Fruit fly (Drosophila melanogaster): ENCODE results near the gene CG43725.
A peak's percentile ranks its signal among the peaks of the same experiment; 100 is the strongest.

Gene CG43725

DNA sequence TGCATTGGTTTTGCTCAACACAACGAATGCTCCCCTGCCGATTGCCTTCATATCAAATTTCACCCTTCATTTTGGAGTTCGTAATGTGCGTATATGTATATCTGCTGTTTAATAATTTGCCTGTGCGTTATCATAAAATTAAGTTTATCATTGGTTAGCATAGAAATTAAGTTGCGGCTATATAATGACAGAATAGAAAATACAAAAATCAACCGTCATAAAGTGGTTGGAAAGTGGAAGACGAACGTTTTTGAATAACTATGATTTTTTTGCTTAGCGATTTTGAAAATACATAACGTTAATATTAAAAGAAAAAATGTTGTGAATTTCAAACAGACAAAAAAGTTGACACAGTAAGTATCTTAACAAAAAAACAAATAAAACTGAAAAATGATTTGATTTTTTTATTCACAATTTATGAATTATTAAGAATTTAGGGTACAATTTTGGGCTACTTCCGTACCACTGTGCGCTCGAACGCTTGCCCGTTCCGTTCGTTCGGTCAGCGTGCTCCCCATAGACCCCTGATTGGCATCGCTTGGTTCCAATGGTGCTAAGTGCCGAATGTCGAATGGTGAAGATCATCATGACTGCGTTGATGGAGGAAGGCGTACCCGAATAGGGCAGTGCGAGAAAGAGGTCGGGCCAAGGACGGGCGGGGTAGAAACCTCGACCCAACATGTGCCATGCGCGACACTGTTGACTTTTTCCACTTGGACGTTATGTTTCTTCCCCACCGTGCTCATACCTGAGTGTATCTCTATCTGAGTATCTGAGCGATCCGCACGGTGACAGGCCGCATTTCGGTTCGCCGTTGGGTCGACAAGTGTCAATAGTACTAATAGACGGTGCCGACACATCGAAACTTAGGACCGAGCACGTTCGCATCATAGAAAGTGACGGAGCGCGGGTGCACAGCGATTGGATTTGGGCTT lies 37.5 kb upstream of the CG43725 start (continued):
- TF ChIP-seq gfzf (GFP tag; optimal IDR thresholded peaks at IDR 0.05) = no peak
- no peak for TF ChIP-seq CG11398 (GFP tag; optimal IDR thresholded peaks at IDR 0.05)
- TF ChIP-seq p53 (GFP tag; optimal IDR thresholded peaks at IDR 0.05) = no peak
- TF ChIP-seq fd102C (GFP tag; optimal IDR thresholded peaks at IDR 0.05) = no peak
- TF ChIP-seq Lim3 (GFP tag; IDR thresholded peaks at IDR 0.05) = no peak
- no peak for TF ChIP-seq CG4854 (GFP tag; optimal IDR thresholded peaks at IDR 0.05)
- peak; percentile 17 for TF ChIP-seq ftz-f1 (GFP tag; optimal IDR thresholded peaks at IDR 0.05)
- TF ChIP-seq jigr1 (GFP tag; IDR thresholded peaks at IDR 0.05) = no peak
- peak; percentile 28 for TF ChIP-seq CG15601 (tag; optimal IDR thresholded peaks at IDR 0.05)
- TF ChIP-seq gro (GFP tag; optimal IDR thresholded peaks at IDR 0.05) = no peak
- peak; percentile 84 for TF ChIP-seq CG5180 (GFP tag; optimal IDR thresholded peaks at IDR 0.05)
- no peak for TF ChIP-seq psq (GFP tag; optimal IDR thresholded peaks at IDR 0.05)
- TF ChIP-seq sqz (GFP tag; optimal IDR thresholded peaks at IDR 0.05) = no peak
- TF ChIP-seq Blimp-1 (GFP tag; optimal IDR thresholded peaks at IDR 0.05) = peak; percentile 41
- TF ChIP-seq CG2712 (tag; optimal IDR thresholded peaks at IDR 0.05) = peak; percentile 67
- TF ChIP-seq oc (tag; optimal IDR thresholded peaks at IDR 0.05) = no peak
- TF ChIP-seq cato (GFP tag; optimal IDR thresholded peaks at IDR 0.05; ENCODE audit: borderline replicate concordance) = peak; percentile 26
- TF ChIP-seq MBD-R2 (GFP tag; IDR thresholded peaks at IDR 0.05) = no peak
- peak; percentile 52 for TF ChIP-seq Chrac-16 (GFP tag; optimal IDR thresholded peaks at IDR 0.05)
- peak; percentile 17 for TF ChIP-seq CG17359 (tag; optimal IDR thresholded peaks at IDR 0.05)
- TF ChIP-seq Ets65A (GFP tag) = peak; percentile 67
- no peak for TF ChIP-seq CG4328 (GFP tag; optimal IDR thresholded peaks at IDR 0.05)
- no peak for TF ChIP-seq CG5953 (GFP tag; IDR thresholded peaks at IDR 0.05)
- peak; percentile 24 for TF ChIP-seq Usf (GFP tag; optimal IDR thresholded peaks at IDR 0.05)
- no peak for TF ChIP-seq ERR (GFP tag; optimal IDR thresholded peaks at IDR 0.05)
- peak; percentile 73 for TF ChIP-seq row (GFP tag; IDR thresholded peaks at IDR 0.05)
- TF ChIP-seq pros (GFP tag; optimal IDR thresholded peaks at IDR 0.05) = no peak
- TF ChIP-seq Dp (GFP tag; optimal IDR thresholded peaks at IDR 0.05) = no peak
- TF ChIP-seq vfl (GFP tag; optimal IDR thresholded peaks at IDR 0.05) = peak; percentile 11
- no peak for TF ChIP-seq CG31365 (tag; optimal IDR thresholded peaks at IDR 0.05)
- peak; percentile 46; the same call in 1 of the 2 replicates for TF ChIP-seq esg (GFP tag; conservative IDR thresholded peaks at IDR 0.05)
- 0 out of 3 replicates have a peak, but pooled peaks have one; percentile 45 for TF ChIP-seq ci (GFP tag; IDR thresholded peaks at IDR 0.05)
- TF ChIP-seq gem (tag; optimal IDR thresholded peaks at IDR 0.05) = peak; percentile 87
- no peak for TF ChIP-seq CG12744 (GFP tag; optimal IDR thresholded peaks at IDR 0.05)
- peak; percentile 38 for TF ChIP-seq CG13123 (GFP tag; optimal IDR thresholded peaks at IDR 0.05)
- no peak for TF ChIP-seq CG14860 (GFP tag; IDR thresholded peaks at IDR 0.05; ENCODE audit: partially characterized antibody)
- TF ChIP-seq cg (GFP tag; optimal IDR thresholded peaks at IDR 0.05) = no peak
- no peak for TF ChIP-seq dimm (GFP tag; IDR thresholded peaks at IDR 0.05)
- no peak for TF ChIP-seq Ets97D (GFP tag; optimal IDR thresholded peaks at IDR 0.05)
- TF ChIP-seq CG17568 (GFP tag; optimal IDR thresholded peaks at IDR 0.05) = peak; percentile 9
- peak; percentile 69 for TF ChIP-seq grau (tag; optimal IDR thresholded peaks at IDR 0.05)
- TF ChIP-seq dpn (GFP tag; optimal IDR thresholded peaks at IDR 0.05) = peak; percentile 19 to 51
- TF ChIP-seq CG6689 (GFP tag; IDR thresholded peaks at IDR 0.05) = peak; percentile 52
- TF ChIP-seq peb (GFP tag; IDR thresholded peaks at IDR 0.05) = no peak
- TF ChIP-seq CG18476 (GFP tag; optimal IDR thresholded peaks at IDR 0.05) = no peak
- TF ChIP-seq tx (GFP tag; optimal IDR thresholded peaks at IDR 0.05) = peak; percentile 16
- no peak for TF ChIP-seq CG12942 (GFP tag; optimal IDR thresholded peaks at IDR 0.05)
- no peak for TF ChIP-seq Dll (GFP tag; IDR thresholded peaks at IDR 0.05; ENCODE audit: partially characterized antibody)
- peak; percentile 4 for TF ChIP-seq mam (GFP tag; optimal IDR thresholded peaks at IDR 0.05)
